Worm (Caenorhabditis elegans) whole organism, L4 larva: ENCODE measurements around the gene F13A7.1.

Experiments used
- F10B5.3 ChIP-seq: sonication (generic microtip); optimal IDR thresholded peaks from 2 replicates; lab custom pipeline; 2016; ENCODE audit warnings: mild to moderate bottlenecking, missing genetic modification characterization, missing compliant biosample characterization
- F44E2.7 ChIP-seq: fragments of 200-800 bp; sonication (Bioruptor generic); IDR thresholded peaks from 2 replicates; pipeline ENCODE4 v2.1.2; 2022; ENCODE audit warnings: missing genetic modification characterization, missing compliant biosample characterization
- F49E8.2 ChIP-seq: sonication (generic microtip); optimal IDR thresholded peaks from 2 replicates; lab custom pipeline; 2016; ENCODE audit warnings: missing compliant biosample characterization, mild to moderate bottlenecking, missing genetic modification characterization, borderline replicate concordance
- T20F7.1 ChIP-seq: fragments of 200-800 bp; sonication (Bioruptor generic); optimal IDR thresholded peaks from 2 replicates; lab custom pipeline; 2018; ENCODE audit warnings: mild to moderate bottlenecking, missing genetic modification characterization, missing compliant biosample characterization
- T26A8.4 ChIP-seq: fragments of 200-800 bp; sonication (Bioruptor generic); IDR thresholded peaks from 2 replicates; pipeline ENCODE4 v1.3.6; 2022; ENCODE audit warnings: missing genetic modification characterization, missing compliant biosample characterization
- Y48G9A.11 ChIP-seq: fragments of 200-800 bp; sonication (Bioruptor generic); IDR thresholded peaks from 2 replicates; pipeline ENCODE4 v1.3.6; 2022; ENCODE audit warnings: missing genetic modification reagents, missing genetic modification characterization, missing compliant biosample characterization
- aly-2 ChIP-seq: sonication (generic microtip); optimal IDR thresholded peaks from 2 replicates; lab custom pipeline; 2018; ENCODE audit warnings: missing biosample characterization, missing genetic modification characterization
- ceh-62 ChIP-seq: sonication (generic microtip); optimal IDR thresholded peaks from 2 replicates; lab custom pipeline; 2017; ENCODE audit warnings: missing biosample characterization, missing genetic modification characterization
- ceh-82 ChIP-seq: sonication (generic microtip); optimal IDR thresholded peaks from 2 replicates; lab custom pipeline; 2017; ENCODE audit warnings: missing biosample characterization, missing genetic modification characterization
- ctbp-1 ChIP-seq: fragments of 200-800 bp; sonication (Bioruptor generic); IDR thresholded peaks from 2 replicates; pipeline ENCODE4 v1.3.6; 2022; ENCODE audit warnings: missing genetic modification reagents, missing genetic modification characterization, missing compliant biosample characterization
- daf-16 ChIP-seq, 3 experiments: sonication (generic microtip); optimal IDR thresholded peaks; 2 replicates each; lab custom pipeline; 2016 to 2017; ENCODE audit warnings: missing genetic modification characterization in 3 of 3, missing genetic modification reagents in 3 of 3, mild to moderate bottlenecking in 2 of 3, missing compliant biosample characterization in 2 of 3, missing biosample characterization in 1 of 3, moderate library complexity in 1 of 3
- daf-19 ChIP-seq: fragments of 200-800 bp; sonication (Bioruptor generic); conservative IDR thresholded peaks from 2 replicates; pipeline ENCODE4 v1.3.6; 2022; ENCODE audit warnings: missing genetic modification characterization, missing compliant biosample characterization
- dmd-6 ChIP-seq: fragments of 200-800 bp; sonication (Bioruptor generic); IDR thresholded peaks from 2 replicates; pipeline ENCODE4 v1.3.6; 2022; ENCODE audit warnings: missing genetic modification reagents, missing genetic modification characterization, missing compliant biosample characterization
- dve-1 ChIP-seq: sonication (generic microtip); optimal IDR thresholded peaks from 2 replicates; lab custom pipeline; 2017; ENCODE audit warnings: antibody characterized with exemption, mild to moderate bottlenecking, missing genetic modification characterization, missing compliant biosample characterization; ENCODE audit not compliant: insufficient read depth
- egl-43 ChIP-seq: fragments of 200-800 bp; sonication (Bioruptor generic); IDR thresholded peaks from 2 replicates; pipeline ENCODE4 v1.3.6; 2022; ENCODE audit warnings: missing genetic modification reagents, missing genetic modification characterization, missing compliant biosample characterization
- hif-1 ChIP-seq, 2 experiments: sonication (generic microtip); optimal IDR thresholded peaks; 2 replicates each; lab custom pipeline; 2016 to 2017; ENCODE audit warnings: missing compliant biosample characterization in 2 of 2, missing genetic modification characterization in 2 of 2, missing genetic modification reagents in 2 of 2, missing genotype in 2 of 2, mild to moderate bottlenecking in 1 of 2
- hlh-11 ChIP-seq: fragments of 200-800 bp; sonication (Bioruptor generic); optimal IDR thresholded peaks from 2 replicates; lab custom pipeline; 2018; ENCODE audit warnings: mild to moderate bottlenecking, missing genetic modification characterization, missing compliant biosample characterization
- hlh-30 ChIP-seq: sonication (generic microtip); optimal IDR thresholded peaks from 2 replicates; lab custom pipeline; 2017; ENCODE audit warnings: antibody characterized with exemption, mild to moderate bottlenecking, missing genetic modification characterization, missing compliant biosample characterization; ENCODE audit not compliant: insufficient read depth
- hmg-1.1 ChIP-seq: fragments of 200-800 bp; sonication (Bioruptor generic); IDR thresholded peaks from 2 replicates; pipeline ENCODE4 v1.3.6; 2022; ENCODE audit warnings: missing genetic modification reagents, missing genetic modification characterization, missing compliant biosample characterization
- jun-1 ChIP-seq: fragments of 150-350 bp; optimal IDR thresholded peaks from 2 replicates; lab custom pipeline; 2014; ENCODE audit warnings: missing biosample characterization, missing genetic modification reagents, missing genetic modification characterization
- lin-1 ChIP-seq: fragments of 200-800 bp; sonication (Bioruptor generic); IDR thresholded peaks from 2 replicates; pipeline ENCODE4 v1.3.6; 2022; ENCODE audit warnings: missing genetic modification reagents, missing genetic modification characterization, missing compliant biosample characterization
- lin-13 ChIP-seq: fragments of 150-350 bp; optimal IDR thresholded peaks from 2 replicates; lab custom pipeline; 2014; ENCODE audit warnings: missing biosample characterization, missing genetic modification reagents, missing genetic modification characterization
- lin-38 ChIP-seq: fragments of 200-800 bp; sonication (Bioruptor generic); IDR thresholded peaks from 2 replicates; pipeline ENCODE4 v1.3.6; 2022; ENCODE audit warnings: missing genetic modification reagents, missing genetic modification characterization, missing compliant biosample characterization
- lin-39 ChIP-seq: fragments of 150-350 bp; optimal IDR thresholded peaks from 2 replicates; lab custom pipeline; 2014; ENCODE audit warnings: missing biosample characterization, missing genetic modification reagents, missing genetic modification characterization
- lsy-2 ChIP-seq, 2 experiments: fragments of 150-350 bp in 1 of 2; sonication (generic microtip) in 1 of 2; optimal IDR thresholded peaks; 2 replicates each; lab custom pipeline; 2014 to 2017; ENCODE audit warnings: missing biosample characterization in 2 of 2, missing genetic modification characterization in 2 of 2
- mdl-1 ChIP-seq, 2 experiments: fragments of 150-350 bp in 1 of 2; sonication (generic microtip) in 1 of 2; optimal IDR thresholded peaks; 2 replicates each; lab custom pipeline; 2014 to 2017; ENCODE audit warnings: missing biosample characterization in 2 of 2, missing genetic modification characterization in 2 of 2
- mep-1 ChIP-seq: fragments of 150-350 bp; sonication (generic microtip); optimal IDR thresholded peaks from 3 replicates; lab custom pipeline; 2014; ENCODE audit warnings: missing biosample characterization, missing genetic modification characterization
- mxl-2 ChIP-seq: fragments of 200-800 bp; sonication (Bioruptor generic); conservative IDR thresholded peaks from 2 replicates; pipeline ENCODE4 v1.3.6; 2022; ENCODE audit warnings: missing genetic modification reagents, missing genetic modification characterization, missing compliant biosample characterization
- mxl-3 ChIP-seq: fragments of 200-800 bp; sonication (Bioruptor generic); optimal IDR thresholded peaks from 2 replicates; lab custom pipeline; 2018; ENCODE audit warnings: mild to moderate bottlenecking, missing genetic modification characterization, missing compliant biosample characterization
- nhr-102 ChIP-seq: sonication (generic microtip); optimal IDR thresholded peaks from 2 replicates; lab custom pipeline; 2016; ENCODE audit warnings: mild to moderate bottlenecking, missing genetic modification characterization, moderate library complexity, missing compliant biosample characterization
- nhr-11 ChIP-seq: fragments of 150-350 bp; optimal IDR thresholded peaks from 2 replicates; lab custom pipeline; 2014; ENCODE audit warnings: missing biosample characterization, missing genetic modification characterization
- nhr-111 ChIP-seq: fragments of 200-800 bp; sonication (Bioruptor generic); optimal IDR thresholded peaks from 2 replicates; lab custom pipeline; 2018; ENCODE audit warnings: mild to moderate bottlenecking, missing genetic modification characterization, missing compliant biosample characterization
- nhr-28 ChIP-seq: fragments of 150-350 bp; optimal IDR thresholded peaks from 2 replicates; lab custom pipeline; 2014; ENCODE audit warnings: missing biosample characterization, missing genetic modification characterization
- nhr-76 ChIP-seq: fragments of 150-350 bp; optimal IDR thresholded peaks from 2 replicates; lab custom pipeline; 2014; ENCODE audit warnings: missing biosample characterization, missing genetic modification characterization
- nhr-77 ChIP-seq: fragments of 150-350 bp; optimal IDR thresholded peaks from 2 replicates; lab custom pipeline; 2014; ENCODE audit warnings: missing biosample characterization, missing genetic modification characterization
- pqm-1 ChIP-seq: sonication (generic microtip); optimal IDR thresholded peaks from 2 replicates; lab custom pipeline; 2017; ENCODE audit warnings: missing biosample characterization, missing genetic modification characterization
- rbr-2 ChIP-seq: sonication (generic microtip); optimal IDR thresholded peaks from 2 replicates; lab custom pipeline; 2016; ENCODE audit warnings: missing genotype, missing genetic modification characterization, missing compliant biosample characterization
- saeg-2 ChIP-seq: fragments of 200-800 bp; sonication (Bioruptor generic); IDR thresholded peaks from 2 replicates; pipeline ENCODE4 v1.3.6; 2022; ENCODE audit warnings: missing genetic modification reagents, missing genetic modification characterization, missing compliant biosample characterization
- snpc-4 ChIP-seq: fragments of 150-350 bp; optimal IDR thresholded peaks from 2 replicates; lab custom pipeline; 2014; ENCODE audit warnings: missing biosample characterization, missing genetic modification characterization
- tra-1 ChIP-seq: fragments of 200-800 bp; sonication (Bioruptor generic); IDR thresholded peaks from 2 replicates; pipeline ENCODE4 v1.3.6; 2022; ENCODE audit warnings: missing genetic modification reagents, missing genetic modification characterization, missing compliant biosample characterization
- unc-62 ChIP-seq, 3 experiments: fragments of 150-350 bp in 1 of 3; sonication (generic microtip); optimal IDR thresholded peaks in 2 of 3; peaks in 1 of 3; 1 replicate in 1 of 3; 2 replicates in 2 of 3; lab custom pipeline; 2014 to 2017; ENCODE audit warnings: missing biosample characterization in 3 of 3, missing genetic modification characterization in 3 of 3, missing genetic modification reagents in 3 of 3, missing genotype in 1 of 3
- zag-1 ChIP-seq: fragments of 150-350 bp; optimal IDR thresholded peaks from 2 replicates; lab custom pipeline; 2014; ENCODE audit warnings: missing biosample characterization, missing genetic modification characterization
- ztf-11 ChIP-seq: fragments of 150-350 bp; optimal IDR thresholded peaks from 2 replicates; lab custom pipeline; 2014; ENCODE audit warnings: missing biosample characterization, missing genetic modification characterization

Gene F13A7.1

ce11 chrV:16355941-16356340, 21.8 kb downstream of the F13A7.1 start (continued):
- TF ChIP-seq nhr-111 (GFP tag; lab: Kevin White, UChicago), result no peak
- peak; percentile 85 to 96 for TF ChIP-seq mdl-1 (tag; optimal IDR thresholded peaks at IDR 0.05; lab: Kevin White, UChicago)
- peak; percentile 93 for TF ChIP-seq nhr-77 (tag; lab: Kevin White, UChicago)
- peak; percentile 91 for TF ChIP-seq mxl-3 (GFP tag; lab: Kevin White, UChicago)
- TF ChIP-seq zag-1 (tag; lab: Kevin White, UChicago), result no peak
- TF ChIP-seq F10B5.3 (tag; lab: Kevin White, UChicago), result peak; percentile 14
- TF ChIP-seq jun-1, result peak; percentile 80
- TF ChIP-seq F49E8.2 (tag; lab: Kevin White, UChicago), result no peak
- peak; percentile 56 to 67 for TF ChIP-seq daf-16 (GFP tag; optimal IDR thresholded peaks at IDR 0.05; lab: Kevin White, UChicago)
- peak; percentile 68 for TF ChIP-seq daf-16 (tag; optimal IDR thresholded peaks at IDR 0.05; lab: Kevin White, UChicago)
- TF ChIP-seq rbr-2 (tag; lab: Kevin White, UChicago), result peak; percentile 90
- TF ChIP-seq mxl-2 (GFP tag; lab: Robert Waterston, UW), result peak; percentile 45; the same call in 1 of the 2 replicates
- TF ChIP-seq lin-38, result peak; percentile 65
- no peak for TF ChIP-seq nhr-76 (tag; lab: Kevin White, UChicago)
- TF ChIP-seq nhr-28, result peak; percentile 84
- peak; percentile 92 for TF ChIP-seq tra-1 (GFP tag; lab: Robert Waterston, UW)
- TF ChIP-seq pqm-1 (tag; lab: Kevin White, UChicago), result no peak
- peak; percentile 83; the same call in 1 of the 2 replicates for TF ChIP-seq saeg-2 (GFP tag; lab: Robert Waterston, UW)
- peak; percentile 90 for TF ChIP-seq lin-1

DNA sequence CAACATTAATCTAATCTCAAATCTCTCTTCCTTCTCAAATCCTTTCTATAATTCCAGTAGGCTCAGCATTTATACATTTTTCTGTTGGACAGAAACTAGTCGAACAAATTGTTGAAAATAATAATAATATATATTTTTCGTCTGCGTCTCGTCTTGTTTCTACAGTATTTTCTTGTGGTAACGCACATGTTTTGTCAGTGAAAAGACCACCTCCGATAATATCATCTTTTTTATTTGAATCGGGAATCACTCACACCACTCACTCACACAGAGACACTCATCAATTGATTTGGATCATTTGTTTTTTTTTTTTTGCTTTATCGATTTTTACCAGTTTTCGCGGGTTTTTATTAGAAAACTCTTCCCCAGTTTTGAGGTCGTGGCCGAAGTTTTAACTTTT, 23.1 kb downstream of the F13A7.1 start:
- TF ChIP-seq ceh-82 (tag; lab: Kevin White, UChicago) (no peak), lsy-2 (tag; optimal IDR thresholded peaks at IDR 0.05; lab: Kevin White, UChicago) (peak in 1 of 2 experiments; percentile 31), ceh-62 (tag; lab: Kevin White, UChicago) (no peak), daf-19 (GFP tag; lab: Robert Waterston, UW) (no peak), mdl-1 (tag; optimal IDR thresholded peaks at IDR 0.05; lab: Kevin White, UChicago) (peak in 1 of 2 experiments; percentile 51), lin-13 (no peak), hlh-30 (tag; lab: Kevin White, UChicago) (peak; percentile 46), mxl-2 (GFP tag; lab: Robert Waterston, UW) (no peak), F44E2.7 (GFP tag; lab: Robert Waterston, UW) (no peak), rbr-2 (tag; lab: Kevin White, UChicago) (no peak), aly-2 (tag; lab: Kevin White, UChicago) (no peak), T26A8.4 (GFP tag; lab: Robert Waterston, UW) (no peak), mxl-3 (GFP tag; lab: Kevin White, UChicago) (peak; percentile 47), egl-43 (GFP tag; lab: Robert Waterston, UW) (no peak), dmd-6 (GFP tag; lab: Robert Waterston, UW) (no peak), lin-39 (no peak), dve-1 (tag; lab: Kevin White, UChicago) (peak; percentile 28), mep-1 (tag; lab: Kevin White, UChicago) (peak; percentile 0), unc-62 (GFP tag; optimal IDR thresholded peaks at IDR 0.05 in 1 of 2; lab: Kevin White, UChicago) (no peak), unc-62 (tag; optimal IDR thresholded peaks at IDR 0.05; lab: Kevin White, UChicago) (no peak), nhr-28 (peak; percentile 14), daf-16 (GFP tag; optimal IDR thresholded peaks at IDR 0.05; lab: Kevin White, UChicago) (no peak), daf-16 (tag; optimal IDR thresholded peaks at IDR 0.05; lab: Kevin White, UChicago) (peak; percentile 12)

ce11 chrV:16352282-16352681, 25.5 kb downstream of the F13A7.1 start:
- TF ChIP-seq dve-1 (tag; lab: Kevin White, UChicago), result peak; percentile 59
- peak; percentile 75 for TF ChIP-seq nhr-11 (tag; lab: Kevin White, UChicago)
- TF ChIP-seq T26A8.4 (GFP tag; lab: Robert Waterston, UW), result no peak
- TF ChIP-seq mxl-3 (GFP tag; lab: Kevin White, UChicago), result peak; percentile 37
- peak; percentile 16 for TF ChIP-seq nhr-102 (tag; lab: Kevin White, UChicago)
- peak; percentile 9 for TF ChIP-seq rbr-2 (tag; lab: Kevin White, UChicago)
- peak; percentile 85 for TF ChIP-seq dmd-6 (GFP tag; lab: Robert Waterston, UW)
- TF ChIP-seq ctbp-1, result 0 out of 2 replicates have a peak, but pooled peaks have one; percentile 32
- TF ChIP-seq hif-1 (tag; optimal IDR thresholded peaks at IDR 0.05; lab: Kevin White, UChicago), result peak in 1 of 2 experiments; percentile 61
- no peak for TF ChIP-seq T20F7.1
- TF ChIP-seq snpc-4 (tag; lab: Kevin White, UChicago), result no peak
- TF ChIP-seq mep-1 (tag; lab: Kevin White, UChicago), result peak; percentile 43
- TF ChIP-seq hmg-1.1 (GFP tag; lab: Robert Waterston, UW), result 0 out of 2 replicates have a peak, but pooled peaks have one; percentile 11
- TF ChIP-seq nhr-28, result peak; percentile 91
- peak in 1 of 2 experiments; percentile 48 for TF ChIP-seq lsy-2 (tag; optimal IDR thresholded peaks at IDR 0.05; lab: Kevin White, UChicago)
- TF ChIP-seq Y48G9A.11 (GFP tag; lab: Robert Waterston, UW), result no peak
- TF ChIP-seq unc-62 (GFP tag; optimal IDR thresholded peaks at IDR 0.05 in 1 of 2; lab: Kevin White, UChicago), result peak in 1 of 2 experiments; percentile 42
- TF ChIP-seq unc-62 (tag; optimal IDR thresholded peaks at IDR 0.05; lab: Kevin White, UChicago), result no peak
- no peak for TF ChIP-seq ztf-11
- peak; percentile 79 for TF ChIP-seq hlh-11 (tag; lab: Kevin White, UChicago)
- TF ChIP-seq mdl-1 (tag; optimal IDR thresholded peaks at IDR 0.05; lab: Kevin White, UChicago), result peak in 1 of 2 experiments; percentile 76
- TF ChIP-seq daf-16 (GFP tag; optimal IDR thresholded peaks at IDR 0.05; lab: Kevin White, UChicago), result peak in 1 of 2 experiments; percentile 90
- peak; percentile 85 for TF ChIP-seq daf-16 (tag; optimal IDR thresholded peaks at IDR 0.05; lab: Kevin White, UChicago)
